Worm (Caenorhabditis elegans) whole organism, L2 larva: ENCODE measurements around the gene crb-3.

Experiments
- C34F6.9 ChIP-seq: fragments of 150-350 bp; optimal IDR thresholded peaks from 2 replicates; lab custom pipeline; 2014; ENCODE audit warnings: missing biosample characterization, missing genetic modification characterization
- F13H6.1 ChIP-seq: sonication (generic microtip); optimal IDR thresholded peaks from 2 replicates; lab custom pipeline; 2016; ENCODE audit warnings: missing genetic modification characterization, missing compliant biosample characterization
- R02D3.7 ChIP-seq: fragments of 150-350 bp; optimal IDR thresholded peaks from 2 replicates; lab custom pipeline; 2014; ENCODE audit warnings: missing biosample characterization, missing genetic modification characterization
- ZK546.5 ChIP-seq: sonication (generic microtip); optimal IDR thresholded peaks from 2 replicates; lab custom pipeline; 2017; ENCODE audit warnings: missing biosample characterization, missing genetic modification characterization
- ama-1 ChIP-seq: fragments of 150-350 bp; optimal IDR thresholded peaks from 2 replicates; lab custom pipeline; 2018; ENCODE audit warnings: inconsistent platforms
- blmp-1 ChIP-seq: sonication (generic microtip); optimal IDR thresholded peaks from 2 replicates; lab custom pipeline; 2017; ENCODE audit warnings: missing genetic modification characterization, mild to moderate bottlenecking, missing compliant biosample characterization, antibody characterized with exemption, moderate library complexity; ENCODE audit not compliant: insufficient read depth
- ceh-16 ChIP-seq: fragments of 150-350 bp; optimal IDR thresholded peaks from 2 replicates; lab custom pipeline; 2014; ENCODE audit warnings: missing biosample characterization, missing genetic modification characterization
- crh-2 ChIP-seq: sonication (generic microtip); optimal IDR thresholded peaks from 2 replicates; lab custom pipeline; 2017; ENCODE audit warnings: missing biosample characterization, missing genetic modification characterization
- egl-27 ChIP-seq: sonication (generic microtip); optimal IDR thresholded peaks from 3 replicates; lab custom pipeline; 2017; ENCODE audit warnings: missing biosample characterization, missing genetic modification reagents, missing genetic modification characterization
- elt-1 ChIP-seq: fragments of 150-350 bp; optimal IDR thresholded peaks from 2 replicates; lab custom pipeline; 2014; ENCODE audit warnings: missing biosample characterization, missing genetic modification characterization
- elt-3 ChIP-seq: sonication (generic microtip); optimal IDR thresholded peaks from 2 replicates; lab custom pipeline; 2017; ENCODE audit warnings: missing biosample characterization, missing genetic modification characterization
- fos-1 ChIP-seq: fragments of 150-350 bp; optimal IDR thresholded peaks from 2 replicates; lab custom pipeline; 2014; ENCODE audit warnings: missing biosample characterization, missing genetic modification characterization
- gmeb-1 ChIP-seq: fragments of 150-350 bp; optimal IDR thresholded peaks from 2 replicates; lab custom pipeline; 2014; ENCODE audit warnings: missing biosample characterization, missing genetic modification characterization
- lin-13 ChIP-seq: fragments of 150-350 bp; optimal IDR thresholded peaks from 2 replicates; lab custom pipeline; 2014; ENCODE audit warnings: missing biosample characterization, missing genetic modification reagents, missing genetic modification characterization
- lin-39 ChIP-seq: fragments of 150-350 bp; optimal IDR thresholded peaks from 2 replicates; lab custom pipeline; 2014; ENCODE audit warnings: missing biosample characterization, missing genetic modification reagents, missing genetic modification characterization
- lsy-2 ChIP-seq, 2 experiments: fragments of 150-350 bp in 1 of 2; sonication (generic microtip) in 1 of 2; optimal IDR thresholded peaks; 2 replicates each; lab custom pipeline; 2014 to 2017; ENCODE audit warnings: missing biosample characterization in 2 of 2, missing genetic modification characterization in 2 of 2
- mbf-1 ChIP-seq: sonication (generic microtip); optimal IDR thresholded peaks from 2 replicates; lab custom pipeline; 2017; ENCODE audit warnings: missing biosample characterization, missing genetic modification characterization
- mdl-1 ChIP-seq, 2 experiments: fragments of 150-350 bp in 1 of 2; sonication (generic microtip) in 1 of 2; optimal IDR thresholded peaks; 2 replicates each; lab custom pipeline; 2017; ENCODE audit warnings: missing biosample characterization in 2 of 2, missing genetic modification characterization in 2 of 2
- nhr-10 ChIP-seq: sonication (generic microtip); optimal IDR thresholded peaks from 2 replicates; lab custom pipeline; 2017; ENCODE audit warnings: missing biosample characterization, missing genetic modification characterization
- nhr-11 ChIP-seq: fragments of 150-350 bp; optimal IDR thresholded peaks from 2 replicates; lab custom pipeline; 2014; ENCODE audit warnings: missing biosample characterization, missing genetic modification characterization
- nhr-12 ChIP-seq: fragments of 150-350 bp; optimal IDR thresholded peaks from 2 replicates; lab custom pipeline; 2014; ENCODE audit warnings: missing biosample characterization, missing genetic modification characterization
- nhr-21 ChIP-seq: fragments of 150-350 bp; optimal IDR thresholded peaks from 2 replicates; lab custom pipeline; 2014; ENCODE audit warnings: missing biosample characterization, missing genetic modification characterization
- nhr-237 ChIP-seq: fragments of 150-350 bp; optimal IDR thresholded peaks from 2 replicates; lab custom pipeline; 2014; ENCODE audit warnings: missing biosample characterization, missing genetic modification characterization
- nhr-25 ChIP-seq: fragments of 150-350 bp; sonication (generic microtip); optimal IDR thresholded peaks from 3 replicates; lab custom pipeline; 2014; ENCODE audit warnings: missing biosample characterization, missing genetic modification characterization
- nhr-6 ChIP-seq: fragments of 150-350 bp; optimal IDR thresholded peaks from 2 replicates; lab custom pipeline; 2014; ENCODE audit warnings: missing biosample characterization, missing genetic modification characterization
- nhr-77 ChIP-seq: fragments of 150-350 bp; optimal IDR thresholded peaks from 2 replicates; lab custom pipeline; 2014; ENCODE audit warnings: missing biosample characterization, missing genetic modification characterization
- skn-1 ChIP-seq: sonication (generic microtip); optimal IDR thresholded peaks from 2 replicates; lab custom pipeline; 2017; ENCODE audit warnings: missing biosample characterization, missing genetic modification characterization
- sma-9 ChIP-seq, 2 experiments: fragments of 150-350 bp in 1 of 2; sonication (generic microtip) in 1 of 2; optimal IDR thresholded peaks; 2 replicates each; lab custom pipeline; 2014 to 2016; ENCODE audit warnings: missing genetic modification characterization in 2 of 2, mild to moderate bottlenecking in 1 of 2, missing biosample characterization in 1 of 2, missing compliant biosample characterization in 1 of 2, missing genetic modification reagents in 1 of 2, moderate library complexity in 1 of 2
- snpc-4 ChIP-seq: fragments of 150-350 bp; optimal IDR thresholded peaks from 2 replicates; lab custom pipeline; 2014; ENCODE audit warnings: missing biosample characterization, missing genetic modification characterization
- unc-62 ChIP-seq: fragments of 150-350 bp; optimal IDR thresholded peaks from 2 replicates; lab custom pipeline; 2014; ENCODE audit warnings: missing biosample characterization, missing genetic modification reagents, missing genetic modification characterization
- ztf-1 ChIP-seq: fragments of 200-800 bp; sonication (Bioruptor generic); conservative IDR thresholded peaks from 2 replicates; pipeline ENCODE4 v1.3.6; 2022; ENCODE audit warnings: missing genetic modification characterization, missing compliant biosample characterization
- ztf-11 ChIP-seq: sonication (generic microtip); optimal IDR thresholded peaks from 2 replicates; lab custom pipeline; 2017; ENCODE audit warnings: missing biosample characterization, missing genetic modification characterization

The crb-3 gene

ce11 chrX:9166921-9167320 is 36.6 kb upstream of the crb-3 start, which contains the start of gene B0563.10:
Gene B0563.10 (minus strand): TSS chrX:9167245.
- TF ChIP-seq ama-1 (lab: Kevin White, UChicago) (no peak), crh-2 (tag; lab: Kevin White, UChicago) (no peak), nhr-6 (tag; lab: Kevin White, UChicago) (no peak), gmeb-1 (tag; lab: Kevin White, UChicago) (no peak), blmp-1 (tag; lab: Kevin White, UChicago) (no peak), ztf-1 (GFP tag; lab: Robert Waterston, UW) (no peak), F13H6.1 (tag; lab: Kevin White, UChicago) (no peak), elt-1 (tag; lab: Kevin White, UChicago) (no peak), sma-9 (GFP tag; optimal IDR thresholded peaks at IDR 0.05; lab: Kevin White, UChicago) (no peak), sma-9 (tag; optimal IDR thresholded peaks at IDR 0.05; lab: Kevin White, UChicago) (no peak), ZK546.5 (no peak), ztf-11 (tag; lab: Kevin White, UChicago) (no peak), skn-1 (tag; lab: Kevin White, UChicago) (no peak)

ce11 chrX:9168239-9168638 is 35.3 kb upstream of the crb-3 start, which contains the start of gene B0563.9:
Gene B0563.9 (plus strand): TSS chrX:9168539.
- TF ChIP-seq nhr-21 (tag; lab: Kevin White, UChicago) (no peak), nhr-25 (tag; lab: Kevin White, UChicago) (no peak)
- TF ChIP-seq, all 48 proteins: peak for 0

- no peak for TF ChIP-seq unc-62 (GFP tag; lab: Kevin White, UChicago)
- TF ChIP-seq nhr-237 (tag; lab: Kevin White, UChicago), result no peak
- no peak for TF ChIP-seq skn-1 (tag; lab: Kevin White, UChicago)
- TF ChIP-seq ztf-1 (GFP tag; lab: Robert Waterston, UW), result no peak
- TF ChIP-seq C34F6.9 (tag; lab: Kevin White, UChicago), result no peak
- TF ChIP-seq lsy-2 (tag; optimal IDR thresholded peaks at IDR 0.05; lab: Kevin White, UChicago), result no peak
- no peak for TF ChIP-seq nhr-11 (tag; lab: Kevin White, UChicago)
- TF ChIP-seq ztf-11 (tag; lab: Kevin White, UChicago), result no peak
- no peak for TF ChIP-seq fos-1 (tag; lab: Kevin White, UChicago)
- no peak for TF ChIP-seq lin-39 (tag; lab: Kevin White, UChicago)
These were observed 33.5 kb upstream of the crb-3 start for ce11 chrX:9170058-9170457.

- no peak for TF ChIP-seq lin-13 (GFP tag; lab: Kevin White, UChicago)
- TF ChIP-seq mbf-1 (tag; lab: Kevin White, UChicago), result no peak
- no peak for TF ChIP-seq ztf-1 (GFP tag; lab: Robert Waterston, UW)
- TF ChIP-seq snpc-4, result no peak
- no peak for TF ChIP-seq gmeb-1 (tag; lab: Kevin White, UChicago)
- TF ChIP-seq egl-27 (tag; lab: Kevin White, UChicago), result no peak
- TF ChIP-seq fos-1 (tag; lab: Kevin White, UChicago), result no peak
- TF ChIP-seq elt-3, result no peak
- TF ChIP-seq elt-1 (tag; lab: Kevin White, UChicago), result no peak
- no peak for TF ChIP-seq nhr-12 (tag; lab: Kevin White, UChicago)
- TF ChIP-seq nhr-77, result no peak
- TF ChIP-seq nhr-10 (tag; lab: Kevin White, UChicago), result no peak
- no peak for TF ChIP-seq lsy-2 (tag; optimal IDR thresholded peaks at IDR 0.05; lab: Kevin White, UChicago)
- TF ChIP-seq nhr-237 (tag; lab: Kevin White, UChicago), result no peak
These were observed 32.3 kb upstream of the crb-3 start, which contains the start of gene B0563.1 for ce11 chrX:9171241-9171640. Gene B0563.1 (plus strand): TSS chrX:9171541.

DNA sequence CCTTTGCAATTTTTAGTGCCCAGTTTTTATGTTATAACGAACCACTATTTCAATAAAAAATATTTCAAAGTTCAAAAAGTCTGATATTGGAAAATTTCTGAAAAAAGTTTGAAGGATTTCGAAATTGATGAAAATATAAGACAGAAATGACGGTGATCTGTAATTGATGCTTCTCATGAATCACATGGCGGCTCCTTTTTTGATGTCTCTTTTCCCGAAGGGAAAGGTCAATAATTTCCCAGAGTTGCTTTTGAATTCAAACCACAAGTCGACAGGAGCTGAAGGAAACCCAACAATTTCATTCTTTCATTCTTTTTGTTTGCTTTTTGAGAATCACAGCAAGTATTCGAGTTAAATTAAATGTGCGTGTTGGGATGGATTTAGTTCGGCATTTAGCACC is 31.3 kb upstream of the crb-3 start, which contains the start of gene B0563.18:
Gene B0563.18 (plus strand): TSS at position 301 of the 400 bp plus-strand sequence.
- TF ChIP-seq gmeb-1 (tag; lab: Kevin White, UChicago) (no peak), ceh-16 (tag; lab: Kevin White, UChicago) (no peak), nhr-6 (tag; lab: Kevin White, UChicago) (no peak), R02D3.7 (no peak), ZK546.5 (no peak), unc-62 (GFP tag; lab: Kevin White, UChicago) (no peak), mdl-1 (tag; optimal IDR thresholded peaks at IDR 0.05; lab: Kevin White, UChicago) (no peak)
